Fruit fly (Drosophila melanogaster) whole organism, prepupa: ENCODE measurements around the gene CG43773.

Source experiments
- CG10631 ChIP-seq: fragments of 200-800 bp; sonication (Bioruptor generic); optimal IDR thresholded peaks from 2 replicates; lab custom pipeline; 2016; ENCODE audit warnings: missing biosample characterization, missing genetic modification characterization
- CG10669 ChIP-seq: fragments of 200-800 bp; sonication (Bioruptor generic); optimal IDR thresholded peaks from 3 replicates; lab custom pipeline; 2018; ENCODE audit warnings: missing biosample characterization, mild to moderate bottlenecking, missing genetic modification characterization, moderate library complexity
- CG11294 ChIP-seq: fragments of 200-800 bp; sonication (Bioruptor generic); IDR thresholded peaks from 2 replicates; pipeline ENCODE4 v1.3.6; 2022; ENCODE audit warnings: missing biosample characterization, missing genetic modification characterization
- CG11762 ChIP-seq: fragments of 200-800 bp; sonication (Bioruptor generic); optimal IDR thresholded peaks from 3 replicates; lab custom pipeline; 2016; ENCODE audit warnings: missing biosample characterization, missing genetic modification characterization; ENCODE audit not compliant: insufficient read depth
- CG1621 ChIP-seq: fragments of 200-800 bp; sonication (Bioruptor generic); optimal IDR thresholded peaks from 3 replicates; lab custom pipeline; 2018; ENCODE audit warnings: missing biosample characterization, mild to moderate bottlenecking, missing genetic modification characterization
- CG16779 ChIP-seq: fragments of 200-800 bp; sonication (Bioruptor generic); optimal IDR thresholded peaks from 3 replicates; lab custom pipeline; 2017; ENCODE audit warnings: missing biosample characterization, mild to moderate bottlenecking, missing genetic modification characterization
- CG3032 ChIP-seq: fragments of 200-800 bp; optimal IDR thresholded peaks from 2 replicates; lab custom pipeline; 2019; ENCODE audit warnings: missing biosample characterization, mild to moderate bottlenecking, missing genetic modification characterization, moderate library complexity
- CG32006 ChIP-seq: fragments of 200-800 bp; sonication (Bioruptor generic); optimal IDR thresholded peaks from 3 replicates; lab custom pipeline; 2017; ENCODE audit warnings: missing biosample characterization, mild to moderate bottlenecking, missing genetic modification characterization
- CG4318 ChIP-seq: fragments of 200-800 bp; sonication (Bioruptor generic); optimal IDR thresholded peaks from 3 replicates; lab custom pipeline; 2017; ENCODE audit warnings: missing biosample characterization, mild to moderate bottlenecking, missing genetic modification characterization
- CG6163 ChIP-seq: fragments of 200-800 bp; sonication (Bioruptor generic); IDR thresholded peaks from 3 replicates; pipeline ENCODE4 v1.3.6; 2022; ENCODE audit warnings: missing biosample characterization, missing genetic modification characterization
- CG6276 ChIP-seq: fragments of 200-800 bp; sonication (Bioruptor generic); optimal IDR thresholded peaks from 2 replicates; lab custom pipeline; 2017; ENCODE audit warnings: missing biosample characterization, mild to moderate bottlenecking, missing genetic modification characterization
- CG6792 ChIP-seq: fragments of 200-800 bp; sonication (Bioruptor generic); optimal IDR thresholded peaks from 3 replicates; lab custom pipeline; 2016; ENCODE audit warnings: missing biosample characterization, missing genetic modification characterization
- CG6808 ChIP-seq: fragments of 200-800 bp; sonication (Bioruptor generic); optimal IDR thresholded peaks from 3 replicates; lab custom pipeline; 2017; ENCODE audit warnings: missing biosample characterization, missing genetic modification characterization, mild to moderate bottlenecking, moderate library complexity, missing genetic modification reagents
- CG6854 ChIP-seq: fragments of 200-800 bp; sonication (Bioruptor generic); optimal IDR thresholded peaks from 2 replicates; lab custom pipeline; 2017; ENCODE audit warnings: missing biosample characterization, mild to moderate bottlenecking, missing genetic modification characterization
- CG8119 ChIP-seq: fragments of 200-800 bp; sonication (Bioruptor generic); IDR thresholded peaks from 3 replicates; pipeline ENCODE4 v1.3.6; 2022; ENCODE audit warnings: missing biosample characterization, missing genetic modification characterization
- CG8632 ChIP-seq: fragments of 200-800 bp; sonication (Bioruptor generic); optimal IDR thresholded peaks from 3 replicates; lab custom pipeline; 2016; ENCODE audit warnings: missing biosample characterization, missing genetic modification characterization
- CG9139 ChIP-seq: fragments of 200-800 bp; sonication (Bioruptor generic); optimal IDR thresholded peaks from 3 replicates; lab custom pipeline; 2017; ENCODE audit warnings: missing biosample characterization, mild to moderate bottlenecking, missing genetic modification characterization
- Eip75B ChIP-seq: fragments of 200-800 bp; sonication (Bioruptor generic); optimal IDR thresholded peaks from 3 replicates; lab custom pipeline; 2016; ENCODE audit warnings: missing biosample characterization, missing genetic modification characterization
- Eip78C ChIP-seq: fragments of 200-800 bp; sonication (Bioruptor generic); peaks from one replicate; lab custom pipeline; 2016; ENCODE audit warnings: missing biosample characterization, missing genetic modification characterization
- Eip93F ChIP-seq: fragments of 200-800 bp; sonication (Bioruptor generic); optimal IDR thresholded peaks from 2 replicates; lab custom pipeline; 2016; ENCODE audit warnings: missing biosample characterization, mild to moderate bottlenecking, missing genetic modification characterization
- Ets96B ChIP-seq: fragments of 200-800 bp; optimal IDR thresholded peaks from 2 replicates; lab custom pipeline; 2019; ENCODE audit warnings: missing biosample characterization, mild to moderate bottlenecking, missing genetic modification characterization, moderate library complexity
- Gug ChIP-seq: fragments of 200-800 bp; sonication (Bioruptor generic); IDR thresholded peaks from 2 replicates; pipeline ENCODE4 v1.3.6; 2022; ENCODE audit warnings: missing biosample characterization, missing genetic modification characterization
- Hr39 ChIP-seq: fragments of 200-800 bp; sonication (Bioruptor generic); optimal IDR thresholded peaks from 2 replicates; lab custom pipeline; 2016; ENCODE audit warnings: missing biosample characterization, missing genetic modification characterization
- Lpt ChIP-seq: fragments of 200-800 bp; sonication (Bioruptor generic); optimal IDR thresholded peaks from 3 replicates; lab custom pipeline; 2016; ENCODE audit warnings: missing biosample characterization, missing genetic modification characterization
- Met ChIP-seq: fragments of 200-800 bp; sonication (Bioruptor generic); optimal IDR thresholded peaks from 3 replicates; lab custom pipeline; 2016; ENCODE audit warnings: missing biosample characterization, missing genetic modification characterization
- OdsH ChIP-seq: fragments of 200-800 bp; sonication (Bioruptor generic); optimal IDR thresholded peaks from 3 replicates; lab custom pipeline; 2016; ENCODE audit warnings: missing biosample characterization, missing genetic modification characterization
- Smox ChIP-seq: fragments of 200-800 bp; sonication (Bioruptor generic); optimal IDR thresholded peaks from 3 replicates; lab custom pipeline; 2016; ENCODE audit warnings: missing biosample characterization, missing genetic modification characterization
- Sox102F ChIP-seq: fragments of 200-800 bp; sonication (Bioruptor generic); optimal IDR thresholded peaks from 2 replicates; lab custom pipeline; 2016; ENCODE audit warnings: missing biosample characterization, mild to moderate bottlenecking, missing genetic modification characterization
- Sox15 ChIP-seq: fragments of 200-800 bp; sonication (Bioruptor generic); optimal IDR thresholded peaks from 3 replicates; lab custom pipeline; 2016; ENCODE audit warnings: missing biosample characterization, missing genetic modification characterization
- achi ChIP-seq: fragments of 200-800 bp; sonication (Bioruptor generic); optimal IDR thresholded peaks from 3 replicates; lab custom pipeline; 2016; ENCODE audit warnings: missing biosample characterization, missing genetic modification characterization
- cyc ChIP-seq: fragments of 200-800 bp; sonication (Bioruptor generic); optimal IDR thresholded peaks from 3 replicates; lab custom pipeline; 2016; ENCODE audit warnings: missing biosample characterization, missing genetic modification characterization
- dac ChIP-seq: fragments of 200-800 bp; sonication (Bioruptor generic); optimal IDR thresholded peaks from 2 replicates; lab custom pipeline; 2017; ENCODE audit warnings: missing biosample characterization, mild to moderate bottlenecking, missing genetic modification characterization
- eg ChIP-seq: fragments of 200-800 bp; sonication (Bioruptor generic); IDR thresholded peaks from 3 replicates; pipeline ENCODE4 v1.3.6; 2022; ENCODE audit warnings: missing biosample characterization, missing genetic modification characterization
- esn ChIP-seq: fragments of 200-800 bp; sonication (Bioruptor generic); optimal IDR thresholded peaks from 2 replicates; lab custom pipeline; 2016; ENCODE audit warnings: missing biosample characterization, mild to moderate bottlenecking, missing genetic modification characterization, moderate library complexity
- fd59A ChIP-seq: fragments of 200-800 bp; sonication (Bioruptor generic); optimal IDR thresholded peaks from 2 replicates; lab custom pipeline; 2017; ENCODE audit warnings: missing biosample characterization, mild to moderate bottlenecking, missing genetic modification characterization, missing genetic modification reagents
- fd85E ChIP-seq: fragments of 200-800 bp; sonication (Bioruptor generic); optimal IDR thresholded peaks from 3 replicates; lab custom pipeline; 2016; ENCODE audit warnings: missing biosample characterization, missing genetic modification characterization
- fkh ChIP-seq: fragments of 200-800 bp; sonication (Bioruptor generic); optimal IDR thresholded peaks from 3 replicates; lab custom pipeline; 2017; ENCODE audit warnings: missing biosample characterization, mild to moderate bottlenecking, missing genetic modification characterization, moderate library complexity
- lz ChIP-seq: fragments of 200-800 bp; sonication (Bioruptor generic); optimal IDR thresholded peaks from 3 replicates; lab custom pipeline; 2016; ENCODE audit warnings: missing biosample characterization, missing genetic modification characterization
- net ChIP-seq: fragments of 200-800 bp; sonication (Bioruptor generic); optimal IDR thresholded peaks from 3 replicates; lab custom pipeline; 2016; ENCODE audit warnings: missing biosample characterization, missing genetic modification characterization
- pdm3 ChIP-seq: fragments of 200-800 bp; sonication (Bioruptor generic); optimal IDR thresholded peaks from 3 replicates; lab custom pipeline; 2016; ENCODE audit warnings: missing biosample characterization, missing genetic modification characterization
- salr ChIP-seq, 2 experiments: fragments of 200-800 bp; sonication (Bioruptor generic); optimal IDR thresholded peaks; 3 replicates each; lab custom pipeline; 2016 to 2018; ENCODE audit warnings: missing biosample characterization in 2 of 2, missing genetic modification characterization in 2 of 2, mild to moderate bottlenecking in 1 of 2
- spab ChIP-seq: fragments of 200-800 bp; sonication (Bioruptor generic); optimal IDR thresholded peaks from 2 replicates; lab custom pipeline; 2017; ENCODE audit warnings: missing biosample characterization, mild to moderate bottlenecking, missing genetic modification characterization, missing genetic modification reagents
- svp ChIP-seq: fragments of 200-800 bp; sonication (Bioruptor generic); peaks from one replicate; lab custom pipeline; 2016; ENCODE audit warnings: missing biosample characterization, missing genetic modification characterization
- topi ChIP-seq: fragments of 200-800 bp; sonication (Bioruptor generic); optimal IDR thresholded peaks from 3 replicates; lab custom pipeline; 2016; ENCODE audit warnings: missing biosample characterization, missing genetic modification characterization
- vri ChIP-seq: fragments of 200-800 bp; sonication (Bioruptor generic); optimal IDR thresholded peaks from 3 replicates; lab custom pipeline; 2016; ENCODE audit warnings: missing biosample characterization, mild to moderate bottlenecking, missing genetic modification characterization

The CG43773 gene

DNA sequence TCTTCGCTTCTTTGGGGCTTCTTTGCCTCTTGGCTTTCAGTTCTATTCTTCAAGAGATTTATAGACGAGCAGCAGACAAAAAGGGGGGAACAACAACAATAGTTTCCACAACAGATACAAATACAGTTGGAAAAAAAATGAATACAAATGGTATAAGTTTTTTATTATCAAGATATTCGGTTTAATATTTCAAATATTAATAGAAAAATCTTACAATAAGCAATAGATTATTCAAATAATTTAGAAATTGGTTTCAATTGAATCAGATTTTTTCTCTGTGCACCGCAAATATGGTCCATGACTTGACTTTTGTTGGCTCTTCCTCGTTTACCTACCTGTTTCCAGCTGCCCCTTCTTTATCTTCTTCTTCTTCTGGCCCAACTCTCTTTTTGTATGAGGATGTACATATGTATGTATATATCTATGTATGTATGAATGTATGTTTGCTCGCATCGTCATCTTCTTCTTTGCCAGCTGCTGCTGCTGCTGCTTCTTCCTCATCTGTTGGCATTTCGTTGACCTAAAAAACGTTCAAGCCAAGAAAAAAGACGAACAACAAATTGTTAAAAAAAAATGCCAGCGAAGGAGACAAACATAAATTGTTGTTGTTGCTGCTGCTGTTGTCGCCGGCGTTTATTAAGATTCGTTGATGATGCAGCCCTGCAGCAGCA is 46.1 kb downstream of the CG43773 start (continued):
- TF ChIP-seq Lpt (GFP tag; lab: Kevin White, UChicago) (peak; percentile 54), CG10669 (GFP tag; lab: Kevin White, UChicago) (peak; percentile 52), fd59A (peak; percentile 66), achi (GFP tag; lab: Kevin White, UChicago) (peak; percentile 73), eg (GFP tag; lab: Robert Waterston, UW) (peak; percentile 51; the same call in 2 of the 3 replicates), CG32006 (GFP tag; lab: Kevin White, UChicago) (peak; percentile 73), CG10631 (GFP tag; lab: Kevin White, UChicago) (peak; percentile 85), Ets96B (peak; percentile 71), CG6808 (GFP tag; lab: Kevin White, UChicago) (peak; percentile 66), Sox15 (GFP tag; lab: Kevin White, UChicago) (no peak), Sox102F (GFP tag; lab: Kevin White, UChicago) (peak; percentile 10), CG16779 (tag; lab: Kevin White, UChicago) (peak; percentile 18), cyc (GFP tag; lab: Kevin White, UChicago) (no peak), dac (GFP tag; lab: Kevin White, UChicago) (no peak), OdsH (GFP tag; lab: Kevin White, UChicago) (peak; percentile 81), Gug (peak; percentile 51), Eip78C (GFP tag; lab: Kevin White, UChicago) (peak; percentile 93)

- TF ChIP-seq Ets96B (peak; percentile 33), topi (GFP tag; lab: Kevin White, UChicago) (peak; percentile 41), CG6808 (GFP tag; lab: Kevin White, UChicago) (peak; percentile 33), CG9139 (GFP tag; lab: Kevin White, UChicago) (peak; percentile 35), lz (GFP tag; lab: Kevin White, UChicago) (peak; percentile 37), Met (GFP tag; lab: Kevin White, UChicago) (peak; percentile 26), CG10669 (GFP tag; lab: Kevin White, UChicago) (peak; percentile 13), Eip78C (GFP tag; lab: Kevin White, UChicago) (peak; percentile 88), OdsH (GFP tag; lab: Kevin White, UChicago) (peak; percentile 72), CG32006 (GFP tag; lab: Kevin White, UChicago) (peak; percentile 70), CG1621 (tag; lab: Kevin White, UChicago) (peak; percentile 8), CG6276 (GFP tag; lab: Kevin White, UChicago) (peak; percentile 1), achi (GFP tag; lab: Kevin White, UChicago) (peak; percentile 56), Smox (GFP tag; lab: Kevin White, UChicago) (peak; percentile 31), Lpt (GFP tag; lab: Kevin White, UChicago) (peak; percentile 26), spab (GFP tag; lab: Kevin White, UChicago) (peak; percentile 6), Sox102F (GFP tag; lab: Kevin White, UChicago) (peak; percentile 42), CG11762 (GFP tag; lab: Kevin White, UChicago) (peak; percentile 39), CG4318 (GFP tag; lab: Kevin White, UChicago) (no peak), svp (GFP tag; lab: Kevin White, UChicago) (peak; percentile 76), CG8632 (peak; percentile 44), Eip93F (GFP tag; lab: Kevin White, UChicago) (no peak), salr (GFP tag; optimal IDR thresholded peaks at IDR 0.05; lab: Kevin White, UChicago) (peak in 1 of 2 experiments; percentile 58), net (GFP tag; lab: Kevin White, UChicago) (peak; percentile 38), CG11294 (GFP tag; lab: Robert Waterston, UW) (no peak), Hr39 (peak; percentile 48), fkh (no peak), vri (GFP tag; lab: Kevin White, UChicago) (no peak), CG6792 (GFP tag; lab: Kevin White, UChicago) (peak; percentile 35), CG6163 (peak; percentile 63; the same call in 2 of the 3 replicates), CG8119 (GFP tag; lab: Robert Waterston, UW) (peak; percentile 70), esn (peak; percentile 63), CG3032 (tag; lab: Kevin White, UChicago) (peak; percentile 19), Eip75B (GFP tag; lab: Kevin White, UChicago) (peak; percentile 42), pdm3 (GFP tag; lab: Kevin White, UChicago) (peak; percentile 67), fd85E (no peak), CG6854 (GFP tag; lab: Kevin White, UChicago) (no peak)
Measured at dm6 chr2L:4054881-4055779, 47.6 kb downstream of the CG43773 start.
